Worm (Caenorhabditis elegans) whole organism, early embryonic: ENCODE measurements around the gene F57F4.2.

Experiments used
- B0310.2 ChIP-seq: sonication (generic microtip); optimal IDR thresholded peaks from 2 replicates; lab custom pipeline; 2016; ENCODE audit warnings: mild to moderate bottlenecking, missing genetic modification characterization, missing compliant biosample characterization
- ama-1 ChIP-seq: fragments of 150-350 bp; optimal IDR thresholded peaks from 2 replicates; lab custom pipeline; 2014
- flt-1 ChIP-seq: fragments of 200-800 bp; sonication (Bioruptor generic); IDR thresholded peaks from 2 replicates; pipeline ENCODE4 v1.3.6; 2022; ENCODE audit warnings: missing genetic modification characterization, missing compliant biosample characterization
- tra-4 ChIP-seq: sonication (generic microtip); optimal IDR thresholded peaks from 2 replicates; lab custom pipeline; 2017; ENCODE audit warnings: missing genetic modification characterization, missing compliant biosample characterization

- no peak for TF ChIP-seq B0310.2 (tag; lab: Kevin White, UChicago)
- no peak for TF ChIP-seq ama-1 (lab: Kevin White, UChicago)
- no peak for TF ChIP-seq tra-4 (tag; lab: Kevin White, UChicago)
- TF ChIP-seq flt-1: no peak
Observed at ce11 chrV:6438601-6439000, 49.1 kb upstream of the F57F4.2 start, which contains the start of gene T05H4.4.
